Worm (Caenorhabditis elegans) whole organism, mixed stage, embryonic: ENCODE results near the gene srj-52.

Experiments
- ceh-43 ChIP-seq: fragments of 200-800 bp; sonication (Bioruptor generic); optimal IDR thresholded peaks from 2 replicates; lab custom pipeline; 2018; ENCODE audit warnings: mild to moderate bottlenecking, missing genetic modification characterization, moderate library complexity, missing compliant biosample characterization
- elt-1 ChIP-seq: sonication (generic microtip); optimal IDR thresholded peaks from 2 replicates; lab custom pipeline; 2017; ENCODE audit warnings: missing genetic modification characterization, mild to moderate bottlenecking, missing compliant biosample characterization, antibody characterized with exemption, moderate library complexity, borderline replicate concordance; ENCODE audit not compliant: insufficient read depth
- lsy-2 ChIP-seq: fragments of 150-350 bp; optimal IDR thresholded peaks from 2 replicates; lab custom pipeline; 2014; ENCODE audit warnings: missing biosample characterization, missing genetic modification characterization
- mls-2 ChIP-seq: sonication (generic microtip); optimal IDR thresholded peaks from 2 replicates; lab custom pipeline; 2016; ENCODE audit warnings: mild to moderate bottlenecking, missing genetic modification characterization, moderate library complexity, missing compliant biosample characterization
- nhr-12 ChIP-seq: fragments of 150-350 bp; optimal IDR thresholded peaks from 2 replicates; lab custom pipeline; 2014; ENCODE audit warnings: missing biosample characterization, missing genetic modification characterization
- nhr-28 ChIP-seq: fragments of 150-350 bp; optimal IDR thresholded peaks from 2 replicates; lab custom pipeline; 2014; ENCODE audit warnings: missing biosample characterization, missing genetic modification characterization
- snpc-4 ChIP-seq: fragments of 150-350 bp; optimal IDR thresholded peaks from 2 replicates; lab custom pipeline; 2014; ENCODE audit warnings: missing biosample characterization, missing genetic modification characterization
- sptf-1 ChIP-seq: sonication (generic microtip); optimal IDR thresholded peaks from 2 replicates; lab custom pipeline; 2017; ENCODE audit warnings: mild to moderate bottlenecking, missing genetic modification characterization, moderate library complexity, missing compliant biosample characterization
- unc-62 ChIP-seq: fragments of 150-350 bp; optimal IDR thresholded peaks from 2 replicates; lab custom pipeline; 2014; ENCODE audit warnings: missing biosample characterization, missing genetic modification reagents, missing genetic modification characterization

- TF ChIP-seq unc-62 (GFP tag; lab: Kevin White, UChicago) (no peak), ceh-43 (no peak), mls-2 (tag; lab: Kevin White, UChicago) (no peak), lsy-2 (tag; lab: Kevin White, UChicago) (no peak), snpc-4 (tag; lab: Kevin White, UChicago) (no peak), nhr-28 (tag; lab: Kevin White, UChicago) (no peak), nhr-12 (tag; lab: Kevin White, UChicago) (no peak), elt-1 (tag; lab: Kevin White, UChicago) (no peak), sptf-1 (tag; lab: Kevin White, UChicago) (no peak)
Observed at ce11 chrV:664337-664847, 31.4 kb downstream of the srj-52 start, which contains the start of the genes F31F4.11 and srh-266.
